Fruit fly (Drosophila melanogaster) whole organism, embryonic: ENCODE results near the gene H.

Source experiments
- B-H1 ChIP-seq: fragments of 200-800 bp; sonication (Bioruptor generic); IDR thresholded peaks from 3 replicates; pipeline ENCODE4 v1.3.6; 2022; ENCODE audit warnings: missing biosample characterization, missing genetic modification characterization
- CG10267 ChIP-seq: fragments of 200-800 bp; sonication (Bioruptor generic); optimal IDR thresholded peaks from 2 replicates; lab custom pipeline; 2018; ENCODE audit warnings: missing biosample characterization, mild to moderate bottlenecking, missing genetic modification characterization, moderate library complexity
- CG10543 ChIP-seq: fragments of 200-800 bp; sonication (Bioruptor generic); optimal IDR thresholded peaks from 3 replicates; lab custom pipeline; 2017; ENCODE audit warnings: missing biosample characterization, mild to moderate bottlenecking, missing genetic modification characterization, moderate library complexity
- CG11696 ChIP-seq: fragments of 200-800 bp; sonication (Bioruptor generic); IDR thresholded peaks from 2 replicates; pipeline ENCODE4 v1.3.6; 2022; ENCODE audit warnings: missing biosample characterization, missing genetic modification characterization
- CG12155 ChIP-seq: fragments of 200-800 bp; sonication (Bioruptor generic); optimal IDR thresholded peaks from 3 replicates; lab custom pipeline; 2016; ENCODE audit warnings: missing biosample characterization, missing genetic modification characterization
- CG14441 ChIP-seq: fragments of 200-800 bp; sonication (Bioruptor generic); IDR thresholded peaks from 2 replicates; pipeline ENCODE4 v1.3.6; 2022; ENCODE audit warnings: missing biosample characterization, missing genetic modification characterization
- CG15514 ChIP-seq: fragments of 200-800 bp; sonication (Bioruptor generic); optimal IDR thresholded peaks from 3 replicates; lab custom pipeline; 2017; ENCODE audit warnings: missing biosample characterization, missing genetic modification characterization, mild to moderate bottlenecking, moderate library complexity, missing genetic modification reagents
- CG17186 ChIP-seq: fragments of 200-800 bp; sonication (Bioruptor generic); optimal IDR thresholded peaks from 3 replicates; lab custom pipeline; 2017; ENCODE audit warnings: missing biosample characterization, missing genetic modification reagents, missing genetic modification characterization
- CG2116 ChIP-seq: fragments of 200-800 bp; sonication (Bioruptor generic); optimal IDR thresholded peaks from 3 replicates; lab custom pipeline; 2018; ENCODE audit warnings: missing biosample characterization, mild to moderate bottlenecking, missing genetic modification characterization
- CG2889 ChIP-seq: fragments of 200-800 bp; sonication (Bioruptor generic); IDR thresholded peaks from 3 replicates; pipeline ENCODE4 v1.3.6; 2022; ENCODE audit warnings: missing biosample characterization, missing genetic modification characterization
- CG32532 ChIP-seq: fragments of 200-800 bp; sonication (Bioruptor generic); IDR thresholded peaks from 2 replicates; pipeline ENCODE4 v1.3.6; 2022; ENCODE audit warnings: missing biosample characterization, missing genetic modification characterization
- CG42726 ChIP-seq: fragments of 200-800 bp; sonication (Bioruptor generic); IDR thresholded peaks from 2 replicates; pipeline ENCODE4 v1.3.6; 2022; ENCODE audit warnings: missing biosample characterization, missing genetic modification characterization; ENCODE audit not compliant: partially characterized antibody
- CG4360 ChIP-seq: fragments of 200-800 bp; sonication (Bioruptor generic); IDR thresholded peaks from 2 replicates; pipeline ENCODE4 v1.3.6; 2022; ENCODE audit warnings: missing biosample characterization, missing genetic modification characterization
- CG4820 ChIP-seq: fragments of 200-800 bp; sonication (Bioruptor generic); optimal IDR thresholded peaks from 3 replicates; lab custom pipeline; 2016; ENCODE audit warnings: missing biosample characterization, missing genetic modification characterization
- CG5245 ChIP-seq: fragments of 200-800 bp; sonication (Bioruptor generic); optimal IDR thresholded peaks from 3 replicates; lab custom pipeline; 2016; ENCODE audit warnings: missing biosample characterization, missing genetic modification characterization
- CG6254 ChIP-seq: fragments of 200-800 bp; sonication (Bioruptor generic); optimal IDR thresholded peaks from 3 replicates; lab custom pipeline; 2017; ENCODE audit warnings: mild to moderate bottlenecking, missing biosample characterization, missing genetic modification reagents, missing genetic modification characterization
- CG6272 ChIP-seq: fragments of 200-800 bp; sonication (Bioruptor generic); IDR thresholded peaks from 2 replicates; pipeline ENCODE4 v1.3.6; 2022; ENCODE audit warnings: missing biosample characterization, missing genetic modification characterization
- CG6765 ChIP-seq: fragments of 200-800 bp; sonication (Bioruptor generic); optimal IDR thresholded peaks from 3 replicates; lab custom pipeline; 2017; ENCODE audit warnings: missing biosample characterization, mild to moderate bottlenecking, missing genetic modification characterization
- CG7786 ChIP-seq: fragments of 200-800 bp; sonication (Bioruptor generic); optimal IDR thresholded peaks from 2 replicates; lab custom pipeline; 2016; ENCODE audit warnings: missing biosample characterization, missing genetic modification characterization
- CG7963 ChIP-seq: fragments of 200-800 bp; sonication (Bioruptor generic); IDR thresholded peaks from 3 replicates; pipeline ENCODE4 v1.3.6; 2022; ENCODE audit warnings: missing biosample characterization, missing genetic modification characterization; ENCODE audit not compliant: partially characterized antibody
- CG8388 ChIP-seq: fragments of 200-800 bp; sonication (Bioruptor generic); optimal IDR thresholded peaks from 2 replicates; lab custom pipeline; 2019; ENCODE audit warnings: missing biosample characterization, mild to moderate bottlenecking, missing genetic modification characterization, moderate library complexity
- CG8765 ChIP-seq: fragments of 200-800 bp; sonication (Bioruptor generic); IDR thresholded peaks from 2 replicates; pipeline ENCODE4 v1.3.6; 2022; ENCODE audit warnings: missing biosample characterization, missing genetic modification characterization
- Camta ChIP-seq: fragments of 200-800 bp; sonication (Bioruptor generic); optimal IDR thresholded peaks from 2 replicates; lab custom pipeline; 2016; ENCODE audit warnings: missing biosample characterization, missing genetic modification characterization
- Dip3 ChIP-seq: fragments of 200-800 bp; sonication (Bioruptor generic); optimal IDR thresholded peaks from 3 replicates; lab custom pipeline; 2016; ENCODE audit warnings: missing biosample characterization, missing genetic modification characterization
- Dll ChIP-seq: fragments of 200-800 bp; sonication (Bioruptor generic); IDR thresholded peaks from 4 replicates; pipeline ENCODE4 v1.3.6; 2022; ENCODE audit warnings: missing biosample characterization, missing genetic modification characterization; ENCODE audit not compliant: partially characterized antibody
- Dp ChIP-seq: fragments of 200-800 bp; sonication (Bioruptor generic); optimal IDR thresholded peaks from 2 replicates; lab custom pipeline; 2018; ENCODE audit warnings: missing biosample characterization, mild to moderate bottlenecking, missing genetic modification characterization, moderate library complexity
- HLH4C ChIP-seq: fragments of 200-800 bp; sonication (Bioruptor generic); IDR thresholded peaks from 3 replicates; pipeline ENCODE4 v1.3.6; 2022; ENCODE audit warnings: missing biosample characterization, missing genetic modification characterization; ENCODE audit not compliant: partially characterized antibody
- Hsf ChIP-seq: fragments of 200-800 bp; sonication (Bioruptor generic); optimal IDR thresholded peaks from 3 replicates; lab custom pipeline; 2016; ENCODE audit warnings: missing biosample characterization, missing genetic modification characterization
- Max ChIP-seq: fragments of 200-800 bp; sonication (Bioruptor generic); optimal IDR thresholded peaks from 2 replicates; lab custom pipeline; 2016; ENCODE audit warnings: missing biosample characterization, mild to moderate bottlenecking, missing genetic modification characterization
- Nf-YB ChIP-seq: fragments of 200-800 bp; sonication (Bioruptor generic); optimal IDR thresholded peaks from 3 replicates; lab custom pipeline; 2019; ENCODE audit warnings: missing biosample characterization, mild to moderate bottlenecking, missing genetic modification characterization, moderate library complexity
- Optix ChIP-seq: fragments of 200-800 bp; sonication (Bioruptor generic); IDR thresholded peaks from 3 replicates; pipeline ENCODE4 v1.3.6; 2022; ENCODE audit warnings: missing biosample characterization, missing genetic modification characterization
- TFAM ChIP-seq: fragments of 200-800 bp; sonication (Bioruptor generic); optimal IDR thresholded peaks from 2 replicates; lab custom pipeline; 2017; ENCODE audit warnings: missing biosample characterization, missing genetic modification characterization, inconsistent platforms
- amos ChIP-seq: fragments of 200-800 bp; sonication (Bioruptor generic); IDR thresholded peaks from 2 replicates; pipeline ENCODE4 v1.3.6; 2022; ENCODE audit warnings: missing biosample characterization, missing genetic modification characterization; ENCODE audit not compliant: partially characterized antibody
- crc ChIP-seq: fragments of 200-800 bp; sonication (Bioruptor generic); optimal IDR thresholded peaks from 2 replicates; lab custom pipeline; 2016; ENCODE audit warnings: missing biosample characterization, missing genetic modification characterization
- crol ChIP-seq: fragments of 200-800 bp; sonication (Bioruptor generic); IDR thresholded peaks from 2 replicates; pipeline ENCODE4 v1.3.6; 2022; ENCODE audit warnings: missing biosample characterization, missing genetic modification characterization
- dati ChIP-seq: fragments of 200-800 bp; sonication (Bioruptor generic); IDR thresholded peaks from 2 replicates; pipeline ENCODE4 v1.3.6; 2022; ENCODE audit warnings: missing biosample characterization, missing genetic modification characterization
- fd102C ChIP-seq: fragments of 200-800 bp; sonication (Bioruptor generic); optimal IDR thresholded peaks from 2 replicates; lab custom pipeline; 2018; ENCODE audit warnings: missing biosample characterization, mild to moderate bottlenecking, missing genetic modification characterization, moderate library complexity
- fru ChIP-seq: fragments of >200 bp; optimal IDR thresholded peaks from 2 replicates; lab custom pipeline; 2017
- gce ChIP-seq: fragments of 200-800 bp; sonication (Bioruptor generic); IDR thresholded peaks from 3 replicates; pipeline ENCODE4 v1.3.6; 2022; ENCODE audit warnings: missing biosample characterization, missing genetic modification characterization
- gcm ChIP-seq: fragments of 200-800 bp; sonication (Bioruptor generic); optimal IDR thresholded peaks from 2 replicates; lab custom pipeline; 2019; ENCODE audit warnings: missing biosample characterization, mild to moderate bottlenecking, missing genetic modification characterization, moderate library complexity
- gcm2 ChIP-seq: fragments of 200-800 bp; sonication (Bioruptor generic); optimal IDR thresholded peaks from 2 replicates; lab custom pipeline; 2016; ENCODE audit warnings: missing biosample characterization, missing genetic modification characterization
- insv ChIP-seq, 2 experiments: fragments of 200-800 bp; sonication (Bioruptor generic); optimal IDR thresholded peaks; 3 replicates each; lab custom pipeline; 2016 to 2018; ENCODE audit warnings: missing biosample characterization in 2 of 2, missing genetic modification characterization in 2 of 2
- pita ChIP-seq: fragments of 200-800 bp; sonication (Bioruptor generic); optimal IDR thresholded peaks from 2 replicates; lab custom pipeline; 2017; ENCODE audit warnings: missing biosample characterization, mild to moderate bottlenecking, missing genetic modification characterization
- repo ChIP-seq: fragments of 200-800 bp; sonication (Bioruptor generic); optimal IDR thresholded peaks from 2 replicates; lab custom pipeline; 2016; ENCODE audit warnings: missing biosample characterization, missing genetic modification characterization
- sd ChIP-seq: fragments of 200-800 bp; sonication (Bioruptor generic); optimal IDR thresholded peaks from 3 replicates; lab custom pipeline; 2018; ENCODE audit warnings: missing biosample characterization, mild to moderate bottlenecking, missing genetic modification characterization, moderate library complexity
- ttk ChIP-seq: fragments of 200-800 bp; sonication (Bioruptor generic); IDR thresholded peaks from 2 replicates; pipeline ENCODE4 v2.1.2; 2022; ENCODE audit warnings: missing biosample characterization, missing genetic modification characterization
- tx ChIP-seq: fragments of 200-800 bp; sonication (Bioruptor generic); optimal IDR thresholded peaks from 2 replicates; lab custom pipeline; 2016; ENCODE audit warnings: missing biosample characterization, missing genetic modification characterization
- unpg ChIP-seq: fragments of 200-800 bp; sonication (Bioruptor generic); optimal IDR thresholded peaks from 3 replicates; lab custom pipeline; 2018; ENCODE audit warnings: missing biosample characterization, mild to moderate bottlenecking, missing genetic modification characterization, moderate library complexity
- zen2 ChIP-seq: fragments of 200-800 bp; sonication (Bioruptor generic); IDR thresholded peaks from 3 replicates; pipeline ENCODE4 v1.3.6; 2022; ENCODE audit warnings: missing biosample characterization, missing genetic modification characterization; ENCODE audit not compliant: partially characterized antibody

The H gene

dm6 chr3R:20576789-20577188, 44.9 kb upstream of the H start, which contains the start of the genes TFAM and CG5412 (continued):
- no peak for TF ChIP-seq CG17186 (GFP tag; lab: Kevin White, UChicago)
- no peak for TF ChIP-seq TFAM (GFP tag; lab: Kevin White, UChicago)
- peak; percentile 43 for TF ChIP-seq Max (GFP tag; lab: Kevin White, UChicago)
- TF ChIP-seq CG5245 (GFP tag; lab: Kevin White, UChicago) = no peak
- no peak for TF ChIP-seq gcm2
- no peak for TF ChIP-seq CG6765 (GFP tag; lab: Kevin White, UChicago)
- TF ChIP-seq HLH4C = no peak
- TF ChIP-seq gcm (GFP tag; lab: Kevin White, UChicago) = no peak
- TF ChIP-seq CG2116 (GFP tag; lab: Kevin White, UChicago) = no peak

DNA sequence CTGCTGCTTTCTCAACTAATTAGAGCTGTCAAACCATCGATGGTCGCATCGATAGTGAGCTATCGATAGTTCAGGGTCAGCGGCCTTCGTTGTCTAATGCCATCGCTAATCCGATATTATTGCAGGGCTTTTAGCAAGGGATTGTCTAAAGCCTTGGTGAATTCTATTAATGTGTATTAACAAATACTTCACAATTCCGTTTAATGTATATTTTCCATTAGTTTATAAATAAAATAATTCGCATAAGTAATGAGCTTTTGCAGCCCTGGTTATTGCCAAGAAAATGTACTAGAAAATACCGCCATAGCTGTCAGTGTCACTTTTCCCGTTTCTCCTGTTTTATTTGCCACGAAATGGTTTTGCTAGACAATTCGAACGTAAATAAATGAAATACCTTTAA, 41.9 kb upstream of the H start, which contains the start of the genes EloB and Srp14:
Gene EloB (minus strand): TSS at position 35 of the 400 bp plus-strand sequence.
Gene Srp14 (plus strand): TSS at position 300 of the 400 bp plus-strand sequence.
- peak; percentile 63 for TF ChIP-seq repo (GFP tag; lab: Kevin White, UChicago)
- no peak for TF ChIP-seq pita
- TF ChIP-seq CG14441 = peak; percentile 69
- peak; percentile 44 for TF ChIP-seq Dp (GFP tag; lab: Kevin White, UChicago)
- TF ChIP-seq CG32532 (GFP tag; lab: Robert Waterston, UW) = peak; percentile 89
- no peak for TF ChIP-seq sd (tag; lab: Kevin White, UChicago)
- peak; percentile 85 for TF ChIP-seq unpg (GFP tag; lab: Kevin White, UChicago)
- peak; percentile 77 for TF ChIP-seq CG8388 (GFP tag; lab: Kevin White, UChicago)
- peak; percentile 95 for TF ChIP-seq CG42726
- TF ChIP-seq Camta (GFP tag; lab: Kevin White, UChicago) = peak; percentile 77
- peak; percentile 78 for TF ChIP-seq Dip3 (GFP tag; lab: Kevin White, UChicago)
- peak; percentile 69 for TF ChIP-seq CG8765 (GFP tag; lab: Robert Waterston, UW)
- peak; percentile 96 for TF ChIP-seq zen2
- peak; percentile 69 for TF ChIP-seq CG4820
- no peak for TF ChIP-seq fru (lab: Kevin White, UChicago)
- peak in 1 of 2 experiments; percentile 52 for TF ChIP-seq insv (GFP tag; optimal IDR thresholded peaks at IDR 0.05; lab: Kevin White, UChicago)
- no peak for TF ChIP-seq fd102C (GFP tag; lab: Kevin White, UChicago)
- no peak for TF ChIP-seq Optix (GFP tag; lab: Robert Waterston, UW)
- peak; percentile 89 for TF ChIP-seq Hsf (GFP tag; lab: Kevin White, UChicago)
- no peak for TF ChIP-seq CG4360
- TF ChIP-seq CG6254 = no peak
- TF ChIP-seq B-H1 (GFP tag; lab: Robert Waterston, UW) = peak; percentile 43; the same call in 2 of the 3 replicates
- peak; percentile 82 for TF ChIP-seq CG6272
- TF ChIP-seq amos (GFP tag; lab: Robert Waterston, UW) = peak; percentile 97
- peak; percentile 52; the same call in 1 of the 2 replicates for TF ChIP-seq crol (GFP tag; lab: Robert Waterston, UW)
- TF ChIP-seq CG15514 (GFP tag; lab: Kevin White, UChicago) = peak; percentile 81
- peak; percentile 82 for TF ChIP-seq CG7786 (GFP tag; lab: Kevin White, UChicago)
- peak; percentile 83 for TF ChIP-seq CG10267 (tag; lab: Kevin White, UChicago)
- TF ChIP-seq CG12155 (GFP tag; lab: Kevin White, UChicago) = peak; percentile 77
- TF ChIP-seq tx (GFP tag; lab: Kevin White, UChicago) = peak; percentile 76
- TF ChIP-seq CG7963 (GFP tag; lab: Robert Waterston, UW) = peak; percentile 95
- TF ChIP-seq ttk (GFP tag; lab: Robert Waterston, UW) = peak; percentile 55; the same call in 1 of the 2 replicates
- no peak for TF ChIP-seq CG11696 (GFP tag; lab: Robert Waterston, UW)
- peak; percentile 53 for TF ChIP-seq Nf-YB (GFP tag; lab: Kevin White, UChicago)
- no peak for TF ChIP-seq dati (GFP tag; lab: Robert Waterston, UW)
- TF ChIP-seq CG10543 (GFP tag; lab: Kevin White, UChicago) = peak; percentile 73
- TF ChIP-seq crc (GFP tag; lab: Kevin White, UChicago) = no peak
- peak; percentile 78 for TF ChIP-seq CG2889 (GFP tag; lab: Robert Waterston, UW)
- TF ChIP-seq Dll (GFP tag; lab: Robert Waterston, UW) = peak; percentile 99
- TF ChIP-seq gce (GFP tag; lab: Robert Waterston, UW) = no peak
